Fruit fly (Drosophila melanogaster): Measurements from ENCODE around the gene Sec16.

Gene Sec16

DNA sequence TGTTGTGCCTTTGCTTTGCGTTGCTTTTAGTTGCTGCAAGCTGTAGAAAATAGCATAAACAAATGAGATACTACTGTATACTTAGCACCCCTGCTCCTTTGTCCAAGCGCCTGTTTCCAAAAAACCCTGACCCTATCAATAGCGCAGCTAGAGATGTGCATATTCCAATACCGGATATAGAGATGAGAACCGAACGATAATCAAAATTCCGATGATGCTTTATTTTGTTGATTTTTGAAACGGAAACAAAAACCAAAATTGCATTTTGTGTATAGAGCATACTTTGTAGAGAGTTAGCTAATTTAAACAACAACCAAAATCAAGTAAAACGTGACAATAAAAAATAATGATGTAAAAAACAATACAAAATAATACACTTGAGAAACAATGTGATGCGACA is 49.5 kb downstream of the Sec16 start (continued):
- no peak for TF ChIP-seq Poxn (GFP tag; IDR thresholded peaks at IDR 0.05)
- TF ChIP-seq phol (tag; optimal IDR thresholded peaks at IDR 0.05), result peak; percentile 17
- TF ChIP-seq tgo (GFP tag; IDR thresholded peaks at IDR 0.05), result no peak
- TF ChIP-seq CG10274 (GFP tag; optimal IDR thresholded peaks at IDR 0.05), result no peak
- no peak for TF ChIP-seq Lpt (GFP tag; optimal IDR thresholded peaks at IDR 0.05)
- TF ChIP-seq CG2116 (GFP tag; optimal IDR thresholded peaks at IDR 0.05), result peak; percentile 14
- TF ChIP-seq CG10267 (tag; optimal IDR thresholded peaks at IDR 0.05), result peak; percentile 2
- TF ChIP-seq Ets97D (GFP tag; optimal IDR thresholded peaks at IDR 0.05), result peak; percentile 77

DNA sequence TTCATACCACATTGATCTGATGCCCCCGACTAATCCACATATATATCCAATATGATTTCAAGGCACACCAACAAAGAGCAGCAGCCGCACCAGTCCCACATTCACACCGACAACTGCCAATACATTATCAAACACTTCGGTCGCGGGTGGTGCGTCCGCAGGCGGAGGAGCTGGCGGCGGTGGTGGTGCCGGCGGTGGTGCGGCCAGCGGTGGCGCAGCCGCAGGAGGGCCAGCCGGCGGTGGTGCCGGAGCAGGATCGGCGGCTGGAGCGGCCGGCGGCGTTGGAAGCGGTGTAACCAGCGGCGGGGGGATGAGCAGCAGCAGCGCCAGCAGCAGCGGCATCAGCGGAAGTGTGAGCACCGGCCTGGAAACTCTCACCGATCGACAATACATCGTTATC is 55.8 kb downstream of the Sec16 start:
- no peak for TF ChIP-seq her (GFP tag; optimal IDR thresholded peaks at IDR 0.05)
- TF ChIP-seq Med (GFP tag), result peak; percentile 73
- 0 out of 2 replicates have a peak, but pooled peaks have one; percentile 22 for TF ChIP-seq crol (GFP tag; IDR thresholded peaks at IDR 0.05)
- peak; percentile 42 for TF ChIP-seq Hr39 (optimal IDR thresholded peaks at IDR 0.05)
- TF ChIP-seq emc (GFP tag; optimal IDR thresholded peaks at IDR 0.05), result no peak

DNA sequence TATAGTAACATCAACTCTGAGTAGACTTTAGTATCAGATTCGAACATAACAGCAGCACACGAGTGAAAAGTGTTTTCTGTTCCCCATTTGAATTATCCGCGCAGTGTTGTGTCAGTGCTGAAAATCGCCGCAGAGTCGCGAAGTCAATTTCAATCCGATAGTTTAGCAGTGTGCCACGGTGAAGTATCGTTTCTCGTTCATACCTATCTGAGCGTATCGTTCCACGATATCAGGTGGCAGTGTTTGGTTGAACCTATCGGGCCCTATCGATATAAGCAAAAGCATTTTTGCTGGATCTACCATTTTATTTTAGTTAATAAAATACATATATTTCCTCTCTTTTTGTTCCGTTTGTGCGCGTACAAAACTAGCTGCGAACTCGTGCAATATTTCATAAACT is 57.7 kb downstream of the Sec16 start, which contains the start of gene CkIalpha:
Gene CkIalpha, plus strand, starts transcription at position 53 of the 400 bp plus-strand sequence.
- TF ChIP-seq stwl (tag; optimal IDR thresholded peaks at IDR 0.05) (peak; percentile 88), HLHmδ (GFP tag; optimal IDR thresholded peaks at IDR 0.05) (no peak), dan (GFP tag; IDR thresholded peaks at IDR 0.05) (no peak), CG12071 (GFP tag; optimal IDR thresholded peaks at IDR 0.05) (no peak), CG17186 (GFP tag; optimal IDR thresholded peaks at IDR 0.05) (peak; percentile 88), CG6813 (GFP tag; optimal IDR thresholded peaks at IDR 0.05) (no peak), slbo (GFP tag; IDR thresholded peaks at IDR 0.05) (peak; percentile 81), sqz (GFP tag; optimal IDR thresholded peaks at IDR 0.05) (no peak), CG33557 (GFP tag; optimal IDR thresholded peaks at IDR 0.05) (no peak), Hr3 (GFP tag; optimal IDR thresholded peaks at IDR 0.05) (peak; percentile 44), CG16863 (GFP tag; optimal IDR thresholded peaks at IDR 0.05) (peak; percentile 59), CG2202 (tag; optimal IDR thresholded peaks at IDR 0.05) (no peak), disco-r (GFP tag; optimal IDR thresholded peaks at IDR 0.05) (peak; percentile 16), ems (GFP tag; optimal IDR thresholded peaks at IDR 0.05) (peak; percentile 58), pnt (GFP tag; optimal IDR thresholded peaks at IDR 0.05) (no peak), Doc2 (GFP tag; IDR thresholded peaks at IDR 0.05) (no peak), lab (GFP tag; optimal IDR thresholded peaks at IDR 0.05) (peak; percentile 58), CG2875 (GFP tag; optimal IDR thresholded peaks at IDR 0.05) (no peak), gsb (GFP tag; IDR thresholded peaks at IDR 0.05) (no peak), fd102C (GFP tag; optimal IDR thresholded peaks at IDR 0.05) (no peak), Eip74EF (GFP tag; optimal IDR thresholded peaks at IDR 0.05) (no peak), dati (GFP tag; IDR thresholded peaks at IDR 0.05) (no peak), unpg (GFP tag; optimal IDR thresholded peaks at IDR 0.05) (peak; percentile 34), Awh (GFP tag; IDR thresholded peaks at IDR 0.05) (no peak), fd96Cb (tag; optimal IDR thresholded peaks at IDR 0.05) (no peak), Chrac-16 (GFP tag; optimal IDR thresholded peaks at IDR 0.05) (peak; percentile 40), CG15011 (GFP tag; optimal IDR thresholded peaks at IDR 0.05) (no peak), jigr1 (GFP tag; IDR thresholded peaks at IDR 0.05) (no peak), row (GFP tag; IDR thresholded peaks at IDR 0.05) (peak; percentile 69), en (GFP tag; optimal IDR thresholded peaks at IDR 0.05) (no peak), CG15514 (GFP tag; optimal IDR thresholded peaks at IDR 0.05) (peak; percentile 94), fd3F (GFP tag; optimal IDR thresholded peaks at IDR 0.05) (no peak), chm (GFP tag; IDR thresholded peaks at IDR 0.05) (no peak), CG12942 (GFP tag; optimal IDR thresholded peaks at IDR 0.05) (peak; percentile 4), D (optimal IDR thresholded peaks at IDR 0.05) (no peak), D (GFP tag; optimal IDR thresholded peaks at IDR 0.05) (no peak), CG11085 (GFP tag; IDR thresholded peaks at IDR 0.05) (no peak; the same call in 1 of the 2 replicates)
